Fruit fly (Drosophila melanogaster): Measurements from ENCODE around the gene dac.

Gene dac

dm6 chr2L:16491123-16491751 is 5.4 kb upstream of the dac start, which contains the start of gene Tpr2:
Tpr2 (plus strand) TSS chr2L:16491540.
- TF ChIP-seq Snoo (tag; optimal IDR thresholded peaks at IDR 0.05) (peak; percentile 41), rn (GFP tag; IDR thresholded peaks at IDR 0.05) (no peak), CG13204 (GFP tag; optimal IDR thresholded peaks at IDR 0.05) (no peak), Pif1B (GFP tag; optimal IDR thresholded peaks at IDR 0.05) (peak; percentile 21), fd96Ca (GFP tag; IDR thresholded peaks at IDR 0.05) (no peak), EcR (GFP tag; optimal IDR thresholded peaks at IDR 0.05) (peak; percentile 12), D1 (tag; optimal IDR thresholded peaks at IDR 0.05) (no peak), gl (tag; optimal IDR thresholded peaks at IDR 0.05) (no peak), CG9948 (tag; optimal IDR thresholded peaks at IDR 0.05) (no peak), CG34367 (tag; optimal IDR thresholded peaks at IDR 0.05) (no peak), CG15710 (tag; optimal IDR thresholded peaks at IDR 0.05) (peak; percentile 32), CG8159 (tag; optimal IDR thresholded peaks at IDR 0.05) (peak; percentile 21), CG4496 (GFP tag; IDR thresholded peaks at IDR 0.05) (0 out of 3 replicates have a peak, but pooled peaks have one; percentile 16)

dm6 chr2L:16487571-16488276 is 1.9 kb upstream of the dac start, which contains the start of gene Nepl8:
Nepl8 (plus strand) TSS chr2L:16488148.
- TF ChIP-seq CG14655 (GFP tag; optimal IDR thresholded peaks at IDR 0.05) (peak; percentile 15), gl (tag; optimal IDR thresholded peaks at IDR 0.05) (no peak), rn (GFP tag; IDR thresholded peaks at IDR 0.05) (no peak), D1 (tag; optimal IDR thresholded peaks at IDR 0.05) (peak; percentile 76), CG17806 (tag; optimal IDR thresholded peaks at IDR 0.05) (no peak), CG10348 (GFP tag; IDR thresholded peaks at IDR 0.05) (no peak)

- TF ChIP-seq CG14655 (GFP tag; optimal IDR thresholded peaks at IDR 0.05) = peak; percentile 41
- peak; percentile 71 for TF ChIP-seq D1 (tag; optimal IDR thresholded peaks at IDR 0.05)
- TF ChIP-seq EcR (GFP tag; optimal IDR thresholded peaks at IDR 0.05) = no peak
- peak; percentile 29 for TF ChIP-seq Pif1A (GFP tag; optimal IDR thresholded peaks at IDR 0.05)
- peak; percentile 75 for TF ChIP-seq CG12605 (GFP tag; IDR thresholded peaks at IDR 0.05)
- peak; percentile 33 for TF ChIP-seq CG15710 (tag; optimal IDR thresholded peaks at IDR 0.05)
- TF ChIP-seq rn (GFP tag; IDR thresholded peaks at IDR 0.05) = 0 out of 2 replicates have a peak, but pooled peaks have one; percentile 35
- TF ChIP-seq Ets98B (GFP tag; IDR thresholded peaks at IDR 0.05) = peak; percentile 61
- peak; percentile 52 for TF ChIP-seq CG4496 (GFP tag; IDR thresholded peaks at IDR 0.05)
- no peak for TF ChIP-seq CG17806 (tag; optimal IDR thresholded peaks at IDR 0.05)
- peak; percentile 57; the same call in 1 of the 2 replicates for TF ChIP-seq CG32121 (GFP tag; IDR thresholded peaks at IDR 0.05)
- TF ChIP-seq Snoo (tag; optimal IDR thresholded peaks at IDR 0.05) = peak; percentile 43
- TF ChIP-seq CG9948 (tag; optimal IDR thresholded peaks at IDR 0.05) = no peak
- TF ChIP-seq CG34367 (tag; optimal IDR thresholded peaks at IDR 0.05) = peak; percentile 45
- no peak for TF ChIP-seq CG13204 (GFP tag; optimal IDR thresholded peaks at IDR 0.05)
- TF ChIP-seq CG8301 (tag; optimal IDR thresholded peaks at IDR 0.05) = no peak
- TF ChIP-seq Pif1B (GFP tag; optimal IDR thresholded peaks at IDR 0.05) = peak; percentile 43
- TF ChIP-seq gl (tag; optimal IDR thresholded peaks at IDR 0.05) = no peak
- TF ChIP-seq fd96Ca (GFP tag; IDR thresholded peaks at IDR 0.05) = peak; percentile 82
- TF ChIP-seq CG10348 (GFP tag; IDR thresholded peaks at IDR 0.05) = no peak
- peak; percentile 35 for TF ChIP-seq CG8159 (tag; optimal IDR thresholded peaks at IDR 0.05)
These were observed 399 bp upstream of the dac start for dm6 chr2L:16486001-16486793.

dm6 chr2L:16476517-16476916 is 9.3 kb downstream of the dac start:
- TF ChIP-seq CG34367 (tag; optimal IDR thresholded peaks at IDR 0.05) = peak; percentile 27
- no peak for TF ChIP-seq CG17806 (tag; optimal IDR thresholded peaks at IDR 0.05)
- no peak for TF ChIP-seq rn (GFP tag; IDR thresholded peaks at IDR 0.05)
- TF ChIP-seq CG9948 (tag; optimal IDR thresholded peaks at IDR 0.05) = peak; percentile 3
- 0 out of 3 replicates have a peak, but pooled peaks have one; percentile 42 for TF ChIP-seq CG4496 (GFP tag; IDR thresholded peaks at IDR 0.05)
- TF ChIP-seq Pif1B (GFP tag; optimal IDR thresholded peaks at IDR 0.05) = peak; percentile 41
- peak; percentile 37 for TF ChIP-seq CG15710 (tag; optimal IDR thresholded peaks at IDR 0.05)
- no peak for TF ChIP-seq D1 (tag; optimal IDR thresholded peaks at IDR 0.05)
- no peak for TF ChIP-seq CG8301 (tag; optimal IDR thresholded peaks at IDR 0.05)
- peak; percentile 10 for TF ChIP-seq Snoo (tag; optimal IDR thresholded peaks at IDR 0.05)
- peak; percentile 29 for TF ChIP-seq gl (tag; optimal IDR thresholded peaks at IDR 0.05)
- peak; percentile 36 for TF ChIP-seq CG8159 (tag; optimal IDR thresholded peaks at IDR 0.05)
- TF ChIP-seq Pif1A (GFP tag; optimal IDR thresholded peaks at IDR 0.05) = peak; percentile 56
- peak; percentile 28 for TF ChIP-seq CG14655 (GFP tag; optimal IDR thresholded peaks at IDR 0.05)

- TF ChIP-seq CG8301 (tag; optimal IDR thresholded peaks at IDR 0.05) = no peak
- no peak for TF ChIP-seq CG12605 (GFP tag; IDR thresholded peaks at IDR 0.05)
- no peak for TF ChIP-seq EcR (GFP tag; optimal IDR thresholded peaks at IDR 0.05)
- TF ChIP-seq D1 (tag; optimal IDR thresholded peaks at IDR 0.05) = no peak
- no peak for TF ChIP-seq CG32121 (GFP tag; IDR thresholded peaks at IDR 0.05)
- TF ChIP-seq Ets98B (GFP tag; IDR thresholded peaks at IDR 0.05) = no peak
- no peak for TF ChIP-seq Pif1B (GFP tag; optimal IDR thresholded peaks at IDR 0.05)
- no peak for TF ChIP-seq CG13204 (GFP tag; optimal IDR thresholded peaks at IDR 0.05)
- no peak for TF ChIP-seq rn (GFP tag; IDR thresholded peaks at IDR 0.05)
- no peak for TF ChIP-seq CG15710 (tag; optimal IDR thresholded peaks at IDR 0.05)
These were observed 13.6 kb downstream of the dac start for dm6 chr2L:16472184-16472583.

Data from whole organism, pupa.